Fruit fly (Drosophila melanogaster) whole organism, adult: ENCODE measurements around the gene CG2247.

ENCODE experiments used
- CG14711 ChIP-seq: fragments of 200-800 bp; sonication (Bioruptor generic); optimal IDR thresholded peaks from 2 replicates; lab custom pipeline; 2018; ENCODE audit warnings: missing biosample characterization, mild to moderate bottlenecking, missing genetic modification characterization, moderate library complexity
- CG33017 ChIP-seq: fragments of 200-800 bp; sonication (Bioruptor generic); optimal IDR thresholded peaks from 2 replicates; lab custom pipeline; 2018; ENCODE audit warnings: missing biosample characterization, mild to moderate bottlenecking, missing genetic modification characterization, moderate library complexity
- Clk ChIP-seq: fragments of 200-800 bp; sonication (Bioruptor generic); optimal IDR thresholded peaks from 2 replicates; lab custom pipeline; 2017; ENCODE audit warnings: missing biosample characterization, missing genetic modification characterization
- Mnt ChIP-seq: fragments of 200-800 bp; sonication (Bioruptor generic); optimal IDR thresholded peaks from 2 replicates; lab custom pipeline; 2016; ENCODE audit warnings: missing biosample characterization, mild to moderate bottlenecking, missing genetic modification characterization
- bab1 ChIP-seq: fragments of 200-800 bp; sonication (Bioruptor generic); optimal IDR thresholded peaks from 3 replicates; lab custom pipeline; 2019; ENCODE audit warnings: missing biosample characterization, mild to moderate bottlenecking, missing genetic modification characterization, moderate library complexity

DNA sequence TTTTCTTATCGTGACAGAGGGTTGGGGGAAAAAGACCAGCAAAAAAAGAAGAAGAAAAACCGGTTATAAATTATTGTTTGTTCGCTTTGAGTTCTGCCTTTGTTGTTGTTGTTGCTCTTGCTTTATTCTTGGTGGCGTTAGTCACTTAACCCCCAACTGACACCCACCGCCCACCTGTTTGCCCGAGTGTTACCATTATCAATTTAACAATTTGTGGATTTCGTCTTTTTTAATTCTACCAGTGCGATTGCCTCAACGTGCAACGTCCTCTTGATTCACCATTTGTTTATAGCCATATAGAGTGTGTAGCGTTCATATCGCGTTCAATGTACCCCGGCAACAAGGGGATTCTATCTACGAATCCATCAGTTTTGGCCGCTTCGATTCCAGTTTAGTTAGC is 10.0 kb downstream of the CG2247 start:
- no peak for TF ChIP-seq Clk
- no peak for TF ChIP-seq CG33017
- TF ChIP-seq Mnt: no peak
- TF ChIP-seq bab1: no peak
- TF ChIP-seq CG14711 (tag; lab: Kevin White, UChicago): no peak
